Worm (Caenorhabditis elegans): ENCODE results near the gene F41C3.11.

DNA sequence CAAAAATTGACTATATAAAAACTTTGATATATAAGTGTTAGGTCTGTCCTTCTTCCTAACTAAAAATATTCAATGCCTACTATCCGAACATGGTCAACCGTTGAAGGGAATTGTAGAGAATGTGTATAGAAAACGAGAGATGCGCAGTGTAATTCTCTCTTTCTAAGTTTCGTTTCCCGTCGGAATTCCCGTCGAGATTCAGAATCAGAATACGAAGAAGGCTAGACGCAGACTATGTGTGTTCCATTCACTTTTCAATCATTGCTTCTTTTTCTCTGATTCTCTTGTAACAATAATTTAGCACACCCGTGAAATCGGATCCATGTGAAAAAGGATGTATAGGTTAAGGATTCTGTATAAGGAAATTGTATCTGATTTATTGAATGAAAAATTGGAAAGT lies 729 bp upstream of the F41C3.11 start:
- TF ChIP-seq rnt-1 (tag; optimal IDR thresholded peaks at IDR 0.05) (no peak), ama-1 (optimal IDR thresholded peaks at IDR 0.05) (no peak), nhr-76 (tag; optimal IDR thresholded peaks at IDR 0.05) (no peak), egl-27 (tag; optimal IDR thresholded peaks at IDR 0.05) (no peak), elt-2 (tag; optimal IDR thresholded peaks at IDR 0.05) (no peak), nhr-12 (tag; optimal IDR thresholded peaks at IDR 0.05) (no peak), ceh-90 (tag; optimal IDR thresholded peaks at IDR 0.05) (no peak)
